Fruit fly (Drosophila melanogaster): ENCODE measurements around the gene XRCC1.

Gene XRCC1

DNA sequence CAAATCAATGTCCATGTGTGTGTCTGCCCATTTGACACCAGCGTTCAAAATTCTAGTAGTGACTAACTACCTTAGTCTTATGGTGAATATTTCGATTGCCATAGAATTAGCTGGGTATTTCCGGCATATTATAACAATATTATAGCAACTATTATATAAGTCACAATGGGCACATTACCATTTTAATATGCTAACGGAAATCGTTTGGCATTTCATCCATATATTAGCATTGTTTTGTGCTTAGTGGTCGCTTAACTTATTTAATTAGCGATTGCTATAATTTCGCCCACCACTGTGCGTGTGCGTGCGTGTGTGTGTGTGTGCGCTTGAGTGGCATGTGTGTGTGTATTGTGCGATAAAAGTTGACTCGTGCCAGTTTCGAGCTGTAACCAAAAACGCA, 7.0 kb downstream of the XRCC1 start (continued):
- TF ChIP-seq cyc (GFP tag; optimal IDR thresholded peaks at IDR 0.05) (peak; percentile 68), salr (GFP tag; optimal IDR thresholded peaks at IDR 0.05) (no peak), CG7368 (GFP tag; optimal IDR thresholded peaks at IDR 0.05) (peak; percentile 9), esn (GFP tag; optimal IDR thresholded peaks at IDR 0.05) (peak; percentile 78), CG32006 (GFP tag; optimal IDR thresholded peaks at IDR 0.05) (peak; percentile 60), dac (GFP tag; optimal IDR thresholded peaks at IDR 0.05) (peak; percentile 20), CG6276 (GFP tag; optimal IDR thresholded peaks at IDR 0.05) (peak; percentile 64), Eip78C (GFP tag) (no peak)

DNA sequence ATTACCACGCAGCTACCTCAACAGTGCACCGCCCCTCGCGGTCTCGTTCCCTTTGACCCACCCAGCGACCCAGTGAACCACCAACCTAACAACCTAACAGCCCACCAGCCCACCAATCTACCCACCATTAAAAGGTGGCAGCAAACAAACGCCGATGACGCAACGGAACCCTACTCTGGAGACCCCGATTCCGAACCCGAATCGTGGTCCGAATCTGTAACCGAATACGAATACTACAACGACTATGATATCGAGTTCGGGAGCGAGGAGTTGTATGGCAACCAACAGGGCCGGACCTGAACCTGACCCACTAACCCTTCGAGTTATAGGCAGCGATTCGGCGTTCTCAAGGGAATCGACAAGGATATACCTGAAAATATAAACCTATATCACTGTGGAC, 7.6 kb downstream of the XRCC1 start:
- no peak for TF ChIP-seq CG9139 (GFP tag; optimal IDR thresholded peaks at IDR 0.05)
- no peak for TF ChIP-seq CG3919 (GFP tag; optimal IDR thresholded peaks at IDR 0.05)
- peak; percentile 20 for TF ChIP-seq CG8319 (GFP tag; optimal IDR thresholded peaks at IDR 0.05)

DNA sequence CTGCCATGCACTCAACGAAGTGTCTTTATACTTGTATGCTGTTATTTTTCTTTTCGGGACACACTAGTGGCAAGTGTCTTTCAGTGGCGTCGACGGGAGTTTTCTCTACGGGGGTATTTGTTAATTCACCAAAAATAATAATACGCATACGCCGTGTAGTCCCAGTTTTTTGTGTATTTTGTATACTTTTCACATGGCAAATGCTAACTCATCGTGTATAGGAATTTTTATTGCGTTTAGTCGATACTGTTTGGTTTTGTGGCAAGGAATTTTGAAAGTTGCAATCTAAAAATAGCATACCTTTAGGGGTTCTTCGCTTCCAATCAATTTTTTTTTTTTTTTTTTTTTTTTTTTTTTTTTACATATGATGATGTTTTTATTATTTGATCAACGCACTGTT, 8.8 kb downstream of the XRCC1 start:
- no peak for TF ChIP-seq topi (GFP tag; optimal IDR thresholded peaks at IDR 0.05)
- peak; percentile 27 for TF ChIP-seq CG32006 (GFP tag; optimal IDR thresholded peaks at IDR 0.05)

DNA sequence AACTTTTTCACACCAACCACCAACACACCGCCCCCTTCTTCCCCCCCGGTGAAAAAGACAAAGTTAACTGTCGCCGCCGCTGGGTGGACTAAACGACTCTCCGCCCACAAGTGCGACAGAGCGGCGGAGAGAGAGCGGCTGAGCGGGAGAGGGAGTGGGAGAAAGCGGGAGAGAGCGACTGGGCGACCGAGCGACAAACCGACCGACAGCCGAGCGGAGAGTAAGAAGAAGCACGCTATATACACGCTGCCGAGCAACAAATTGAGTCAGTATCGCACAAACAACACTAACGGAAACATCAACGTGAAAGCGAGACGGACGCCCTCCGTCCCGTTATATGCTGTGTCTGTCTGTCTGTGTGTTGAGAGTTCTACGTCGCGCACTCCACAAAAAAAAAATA, 10.3 kb downstream of the XRCC1 start, which contains the start of gene SK:
Gene SK, plus strand, starts transcription at position 267 of the 400 bp plus-strand sequence.
- TF ChIP-seq CG8632 (GFP tag; optimal IDR thresholded peaks at IDR 0.05): no peak
- no peak for TF ChIP-seq Ets96B (tag; optimal IDR thresholded peaks at IDR 0.05)
- TF ChIP-seq Smox (GFP tag; optimal IDR thresholded peaks at IDR 0.05): no peak
- peak; percentile 19; the same call in 1 of the 2 replicates for TF ChIP-seq CG15336 (GFP tag; IDR thresholded peaks at IDR 0.05)
- 0 out of 3 replicates have a peak, but pooled peaks have one; percentile 21 for TF ChIP-seq CG6163 (GFP tag; IDR thresholded peaks at IDR 0.05)
- no peak for TF ChIP-seq spab (GFP tag; optimal IDR thresholded peaks at IDR 0.05)
- TF ChIP-seq eg (GFP tag; IDR thresholded peaks at IDR 0.05): peak; percentile 27; the same call in 1 of the 3 replicates
- no peak for TF ChIP-seq CG6854 (GFP tag; optimal IDR thresholded peaks at IDR 0.05)
- TF ChIP-seq Eip93F (GFP tag; optimal IDR thresholded peaks at IDR 0.05): no peak

DNA sequence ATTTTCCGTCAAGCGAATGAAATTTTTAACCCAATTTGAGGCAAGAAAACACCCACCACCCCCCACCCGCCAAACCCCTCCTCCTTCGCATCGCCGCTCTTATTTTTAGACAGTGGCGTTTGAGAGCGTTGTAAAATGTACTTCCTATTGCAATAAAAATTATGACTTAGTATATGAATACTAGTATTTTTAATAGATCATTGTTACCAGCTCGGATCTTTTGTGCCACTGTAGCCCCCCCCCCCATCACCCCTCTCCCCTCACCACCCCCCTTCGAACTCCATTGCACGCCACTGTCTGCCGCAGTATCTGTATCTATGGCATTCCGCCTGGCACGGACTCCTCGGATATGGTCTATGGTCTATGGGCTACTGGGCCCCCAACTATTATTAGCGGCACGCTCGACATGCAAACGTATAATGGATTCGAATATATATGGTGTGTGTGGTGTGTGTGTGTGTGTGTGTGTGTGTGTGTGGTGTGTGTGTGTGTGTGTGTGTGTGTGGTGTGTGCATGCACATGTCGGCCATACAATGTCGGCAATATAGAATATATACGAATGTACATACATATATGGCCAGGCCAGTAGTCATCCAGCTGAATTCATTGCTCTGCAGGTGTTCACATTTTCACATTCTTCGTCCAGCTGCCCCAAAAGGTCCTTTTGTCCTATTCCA, 20.4 kb downstream of the XRCC1 start:
- TF ChIP-seq CG10669 (GFP tag; optimal IDR thresholded peaks at IDR 0.05) (no peak), Sox14 (GFP tag; optimal IDR thresholded peaks at IDR 0.05) (no peak), lz (GFP tag; optimal IDR thresholded peaks at IDR 0.05) (no peak), eg (GFP tag; IDR thresholded peaks at IDR 0.05) (peak; percentile 42; the same call in 2 of the 3 replicates), Met (GFP tag; optimal IDR thresholded peaks at IDR 0.05) (no peak), CG11762 (GFP tag; optimal IDR thresholded peaks at IDR 0.05; ENCODE audit: insufficient read depth) (no peak), spab (GFP tag; optimal IDR thresholded peaks at IDR 0.05) (no peak), CG6276 (GFP tag; optimal IDR thresholded peaks at IDR 0.05) (peak; percentile 18), CG15336 (GFP tag; IDR thresholded peaks at IDR 0.05) (peak; percentile 37; the same call in 1 of the 2 replicates), Gug (GFP tag; IDR thresholded peaks at IDR 0.05) (peak; percentile 30; the same call in 1 of the 2 replicates), CG11902 (GFP tag; optimal IDR thresholded peaks at IDR 0.05) (no peak), CG32006 (GFP tag; optimal IDR thresholded peaks at IDR 0.05) (peak; percentile 14)

DNA sequence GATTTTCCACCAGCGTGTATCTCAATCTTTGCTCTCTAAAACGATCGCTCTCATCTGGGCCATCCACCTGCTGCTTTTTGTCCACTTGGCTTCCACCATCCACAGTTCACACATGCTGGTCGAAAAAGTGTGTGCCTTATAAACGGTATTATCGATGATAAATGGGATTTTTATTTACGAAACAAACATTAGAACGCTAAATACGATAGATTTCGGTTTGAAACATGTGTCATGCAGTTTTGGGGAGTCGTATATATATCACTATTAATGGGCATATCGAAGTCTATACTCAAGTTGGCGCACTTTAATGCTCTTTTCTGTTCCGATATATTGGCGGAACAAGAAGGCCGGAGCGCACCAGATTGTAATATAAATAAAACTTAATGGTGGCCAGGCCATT, 27.4 kb downstream of the XRCC1 start:
- TF ChIP-seq acj6 (GFP tag; optimal IDR thresholded peaks at IDR 0.05): no peak
- TF ChIP-seq Eip78C (GFP tag): peak; percentile 13

DNA sequence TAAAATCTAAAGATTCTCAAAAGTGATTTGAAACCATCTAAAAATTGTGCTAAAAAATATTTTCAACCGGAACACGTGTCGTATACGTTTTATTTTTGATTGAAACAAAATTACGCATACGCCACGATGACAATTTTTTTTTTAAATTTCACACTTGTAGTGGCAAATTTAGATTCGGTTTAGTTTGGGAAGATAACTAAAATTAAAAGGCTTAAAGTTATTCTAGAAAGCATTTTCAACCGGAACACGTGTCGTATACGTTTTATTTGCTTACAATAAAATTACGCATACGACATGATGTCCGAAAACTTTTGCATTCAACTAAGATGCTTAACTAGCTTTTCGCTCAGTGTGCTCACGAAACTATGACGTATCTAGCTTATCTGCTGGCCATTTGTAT, 29.1 kb downstream of the XRCC1 start:
- TF ChIP-seq Sox102F (GFP tag; optimal IDR thresholded peaks at IDR 0.05) (no peak), CG10631 (GFP tag; optimal IDR thresholded peaks at IDR 0.05) (no peak), cyc (GFP tag; optimal IDR thresholded peaks at IDR 0.05) (no peak), Ets21C (GFP tag; optimal IDR thresholded peaks at IDR 0.05) (no peak), Sox14 (GFP tag; optimal IDR thresholded peaks at IDR 0.05) (no peak), fd59A (GFP tag; optimal IDR thresholded peaks at IDR 0.05) (no peak), CG6808 (GFP tag; optimal IDR thresholded peaks at IDR 0.05) (no peak), CG9139 (GFP tag; optimal IDR thresholded peaks at IDR 0.05) (no peak), CG8632 (GFP tag; optimal IDR thresholded peaks at IDR 0.05) (no peak), ss (GFP tag; optimal IDR thresholded peaks at IDR 0.05) (no peak), CG11902 (GFP tag; optimal IDR thresholded peaks at IDR 0.05) (no peak), spab (GFP tag; optimal IDR thresholded peaks at IDR 0.05) (no peak), pdm3 (GFP tag; optimal IDR thresholded peaks at IDR 0.05) (no peak), svp (GFP tag) (no peak)
